Fruit fly (Drosophila melanogaster): ENCODE measurements around the gene CG43736.
A peak's percentile ranks its signal among the peaks of the same experiment; 100 is the strongest.

The CG43736 gene

DNA sequence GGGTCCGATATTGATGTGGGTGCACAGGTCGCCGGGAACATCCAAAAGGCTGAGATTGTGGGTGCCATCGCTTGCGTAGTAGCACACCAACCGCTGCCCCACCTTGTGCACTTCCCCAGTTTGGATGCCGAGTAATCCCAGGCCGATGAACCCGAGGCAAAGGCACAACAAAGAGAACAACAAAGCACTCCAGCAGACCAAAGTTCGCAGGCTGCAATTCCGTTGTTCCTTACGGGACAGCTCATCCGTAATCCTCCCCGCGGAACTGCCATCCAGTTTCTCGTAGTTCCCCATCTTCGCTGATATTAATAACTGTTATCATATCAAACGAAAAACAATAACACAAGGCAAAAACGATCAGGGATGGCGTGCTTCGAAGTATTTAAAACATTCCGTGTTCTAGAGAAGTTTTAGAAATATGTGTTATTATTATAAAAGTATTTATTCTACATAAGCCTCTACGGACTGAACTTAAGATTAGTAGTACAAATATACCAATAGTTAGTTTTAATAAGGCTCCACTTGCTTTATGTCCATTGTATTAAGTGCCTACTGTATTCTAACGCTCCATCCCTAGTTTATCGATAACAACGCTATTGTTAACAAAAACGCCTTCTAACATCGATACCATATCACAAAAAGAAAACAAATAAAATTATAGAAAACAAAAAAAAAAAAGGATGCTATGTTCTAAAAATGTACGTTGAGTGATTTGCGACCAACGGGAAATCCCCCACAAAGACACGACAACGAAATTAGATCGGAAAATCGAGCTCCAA, 14.3 kb upstream of the CG43736 start, which contains the start of the genes Cht11 and CG4558 (continued):
- TF ChIP-seq CG32532 (GFP tag; IDR thresholded peaks at IDR 0.05) (peak; percentile 86), CG8924 (tag; optimal IDR thresholded peaks at IDR 0.05) (peak; percentile 91), unpg (GFP tag; optimal IDR thresholded peaks at IDR 0.05) (peak; percentile 81), fu2 (GFP tag; optimal IDR thresholded peaks at IDR 0.05) (peak; percentile 57), Usf (GFP tag; optimal IDR thresholded peaks at IDR 0.05) (peak; percentile 60), CG17612 (GFP tag; IDR thresholded peaks at IDR 0.05) (peak; percentile 24; the same call in 1 of the 2 replicates), so (GFP tag; IDR thresholded peaks at IDR 0.05) (no peak; the same call in 2 of the 3 replicates), jumu (GFP tag; optimal IDR thresholded peaks at IDR 0.05) (peak; percentile 64), CG12236 (GFP tag; optimal IDR thresholded peaks at IDR 0.05) (no peak), exex (tag; optimal IDR thresholded peaks at IDR 0.05) (peak; percentile 88), trh (GFP tag; optimal IDR thresholded peaks at IDR 0.05) (peak; percentile 13), Abd-B (GFP tag; optimal IDR thresholded peaks at IDR 0.05) (peak; percentile 82), CG17328 (GFP tag; IDR thresholded peaks at IDR 0.05) (peak; percentile 82), Ada2b (GFP tag; IDR thresholded peaks at IDR 0.05) (peak; percentile 77), CG14710 (tag; optimal IDR thresholded peaks at IDR 0.05) (peak; percentile 80), CG14441 (GFP tag; IDR thresholded peaks at IDR 0.05) (peak; percentile 88), CG10267 (tag; optimal IDR thresholded peaks at IDR 0.05) (peak; percentile 77), CG33213 (GFP tag; optimal IDR thresholded peaks at IDR 0.05) (peak; percentile 11), CG10209 (GFP tag; optimal IDR thresholded peaks at IDR 0.05) (peak; percentile 76), amos (GFP tag; IDR thresholded peaks at IDR 0.05; ENCODE audit: partially characterized antibody) (peak; percentile 50; the same call in 1 of the 2 replicates), NFAT (GFP tag; IDR thresholded peaks at IDR 0.05) (peak; percentile 71), CG11504 (tag; optimal IDR thresholded peaks at IDR 0.05) (peak; percentile 85), CG16779 (GFP tag; IDR thresholded peaks at IDR 0.05) (0 out of 2 replicates have a peak, but pooled peaks have one; percentile 22), Vsx1 (GFP tag; optimal IDR thresholded peaks at IDR 0.05) (peak; percentile 41), ind (GFP tag; optimal IDR thresholded peaks at IDR 0.05) (peak; percentile 86), Drgx (GFP tag; IDR thresholded peaks at IDR 0.05) (peak; percentile 72; the same call in 1 of the 2 replicates), CG2202 (tag; optimal IDR thresholded peaks at IDR 0.05) (peak; percentile 53), CG18764 (GFP tag; optimal IDR thresholded peaks at IDR 0.05) (peak; percentile 47), NK7.1 (GFP tag; optimal IDR thresholded peaks at IDR 0.05) (no peak), wor (GFP tag; IDR thresholded peaks at IDR 0.05) (peak; percentile 58), cato (GFP tag; optimal IDR thresholded peaks at IDR 0.05; ENCODE audit: borderline replicate concordance) (peak; percentile 71), CG2889 (GFP tag; IDR thresholded peaks at IDR 0.05) (peak; percentile 76), CG13287 (GFP tag; IDR thresholded peaks at IDR 0.05; ENCODE audit: partially characterized antibody) (peak; percentile 70), CG30403 (GFP tag; optimal IDR thresholded peaks at IDR 0.05) (peak; percentile 88), fd64A (GFP tag; optimal IDR thresholded peaks at IDR 0.05) (no peak), h (optimal IDR thresholded peaks at IDR 0.05) (no peak), CG32767 (GFP tag; IDR thresholded peaks at IDR 0.05) (peak; percentile 58; the same call in 1 of the 2 replicates), ftz-f1 (GFP tag; optimal IDR thresholded peaks at IDR 0.05) (no peak), E2f1 (GFP tag; IDR thresholded peaks at IDR 0.05) (peak; percentile 87), pnt (GFP tag; optimal IDR thresholded peaks at IDR 0.05) (peak; percentile 52), aop (GFP tag; IDR thresholded peaks at IDR 0.05) (no peak), CG9437 (GFP tag; optimal IDR thresholded peaks at IDR 0.05) (peak; percentile 73), Lpt (GFP tag; optimal IDR thresholded peaks at IDR 0.05) (no peak), CG7745 (tag; optimal IDR thresholded peaks at IDR 0.05) (no peak), CTCF (GFP tag; optimal IDR thresholded peaks at IDR 0.05) (peak; percentile 6), Bgb (GFP tag; IDR thresholded peaks at IDR 0.05; ENCODE audit: partially characterized antibody) (0 out of 2 replicates have a peak, but pooled peaks have one; percentile 20), Stat92E (GFP tag; optimal IDR thresholded peaks at IDR 0.05) (peak in 1 of 3 experiments; percentile 2), CG11085 (GFP tag; IDR thresholded peaks at IDR 0.05) (peak; percentile 68), CG2875 (GFP tag; optimal IDR thresholded peaks at IDR 0.05) (no peak), Asciz (GFP tag; optimal IDR thresholded peaks at IDR 0.05) (peak; percentile 46)

Measured in whole organism, embryonic.